Worm (Caenorhabditis elegans): Measurements from ENCODE around the gene F56C4.1.
"Not testable (repeated sequence)": the region's sequence is repeated elsewhere in the genome, so short reads cannot be mapped to it uniquely, and the experiment has no call there.

Gene F56C4.1

ce11 chrIV:10658366-10658765 lies 21.6 kb downstream of the F56C4.1 start (continued):
- TF ChIP-seq F37B4.10 (GFP tag; IDR thresholded peaks at IDR 0.05): 0 out of 2 replicates have a peak, but pooled peaks have one; percentile 28
- TF ChIP-seq rpc-1 (optimal IDR thresholded peaks at IDR 0.05): not testable (repeated sequence)
- peak; percentile 36 for TF ChIP-seq rpc-1 (tag; optimal IDR thresholded peaks at IDR 0.05)
- TF ChIP-seq ztf-25 (GFP tag; IDR thresholded peaks at IDR 0.05): peak; percentile 78; the same call in 1 of the 2 replicates

DNA sequence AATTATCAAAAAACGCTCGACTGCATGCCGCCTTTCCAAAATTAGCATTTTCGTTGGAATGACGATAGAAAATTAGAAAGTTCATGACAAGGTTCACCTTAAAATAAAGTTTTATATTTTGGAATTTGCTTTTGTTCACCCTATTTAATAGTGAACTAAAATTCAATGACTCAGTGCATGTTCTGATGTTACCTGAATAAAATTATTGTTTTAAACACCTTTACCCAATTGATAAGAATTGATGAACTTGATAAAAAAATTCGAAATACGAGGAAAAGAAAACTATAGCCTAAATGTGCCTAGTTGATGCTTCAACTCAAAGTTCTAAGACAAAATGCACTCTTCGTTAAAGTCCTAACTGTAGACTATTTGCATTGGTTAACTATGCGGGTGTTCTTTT lies 24.3 kb downstream of the F56C4.1 start:
- TF ChIP-seq rcor-1 (GFP tag; IDR thresholded peaks at IDR 0.05): no peak

DNA sequence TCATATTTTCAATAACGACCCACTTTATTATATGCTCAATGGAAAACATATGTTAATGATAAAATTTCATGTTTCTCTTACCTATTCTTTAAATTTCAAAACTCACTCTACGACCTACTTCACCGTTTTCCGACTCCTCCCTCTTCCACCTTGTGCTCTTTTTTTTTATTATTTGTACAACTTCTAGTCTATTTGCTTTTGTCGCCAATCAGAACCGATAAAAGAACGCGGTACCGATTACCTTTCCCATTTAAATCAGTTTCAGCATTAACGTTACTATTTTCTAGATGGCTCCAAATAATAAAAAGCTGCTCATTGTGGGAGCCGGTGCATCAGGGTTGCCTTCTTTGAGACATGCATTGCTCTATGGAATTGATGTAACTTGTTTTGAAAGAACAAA lies 25.0 kb downstream of the F56C4.1 start, which contains the start of gene fmo-1:
TSS of gene fmo-1 (plus strand) at position 98 of the 400 bp plus-strand sequence.
- TF ChIP-seq egrh-3 (GFP tag; IDR thresholded peaks at IDR 0.05): no peak
- no peak for TF ChIP-seq nfya-2 (GFP tag; IDR thresholded peaks at IDR 0.05)
- TF ChIP-seq nhr-80 (tag; optimal IDR thresholded peaks at IDR 0.05): peak; percentile 14
- no peak for TF ChIP-seq ztf-26 (tag; optimal IDR thresholded peaks at IDR 0.05)
- TF ChIP-seq ekl-4 (GFP tag; IDR thresholded peaks at IDR 0.05): no peak

DNA sequence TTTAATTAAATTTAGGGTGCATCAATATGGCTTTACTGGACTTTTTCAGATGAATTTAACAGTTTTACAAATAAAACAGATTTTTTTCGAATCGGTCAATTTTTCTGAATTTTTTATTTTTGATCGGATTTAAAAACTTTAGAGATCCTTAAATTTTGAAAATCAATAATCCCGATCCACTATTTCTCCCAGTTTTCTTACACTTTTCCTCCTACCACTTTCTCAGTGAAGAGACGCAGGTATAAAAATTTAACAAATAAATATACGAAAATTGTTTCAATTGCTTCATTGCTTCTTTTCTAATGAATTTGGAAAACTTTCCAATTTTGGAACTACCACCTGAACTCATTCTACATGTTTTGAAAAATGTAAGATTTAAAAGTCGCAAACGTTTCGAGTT lies 27.4 kb downstream of the F56C4.1 start, which contains the start of gene K08C7.7:
TSS of gene K08C7.7 (plus strand) at position 301 of the 400 bp plus-strand sequence.
- no peak for TF ChIP-seq him-1 (tag; optimal IDR thresholded peaks at IDR 0.05)
- TF ChIP-seq ceh-100 (GFP tag; IDR thresholded peaks at IDR 0.05): no peak
- TF ChIP-seq nfya-2 (GFP tag; IDR thresholded peaks at IDR 0.05): no peak
- TF ChIP-seq F23B12.7 (tag; optimal IDR thresholded peaks at IDR 0.05; ENCODE audit: insufficient read depth): no peak
- no peak for TF ChIP-seq efl-1 (GFP tag; optimal IDR thresholded peaks at IDR 0.05)
- no peak for TF ChIP-seq let-526 (GFP tag; IDR thresholded peaks at IDR 0.05)
- no peak for TF ChIP-seq D2030.7 (GFP tag; IDR thresholded peaks at IDR 0.05)
- TF ChIP-seq sdz-38 (tag; optimal IDR thresholded peaks at IDR 0.05): no peak
- TF ChIP-seq lsl-1 (GFP tag; optimal IDR thresholded peaks at IDR 0.05): no peak
- TF ChIP-seq mel-28 (tag; optimal IDR thresholded peaks at IDR 0.05; ENCODE audit: borderline replicate concordance): no peak
- TF ChIP-seq ceh-40 (GFP tag; IDR thresholded peaks at IDR 0.05): no peak
- no peak for TF ChIP-seq mcd-1 (GFP tag; IDR thresholded peaks at IDR 0.05)
- no peak for TF ChIP-seq rcor-1 (GFP tag; IDR thresholded peaks at IDR 0.05)
- TF ChIP-seq Y79H2A.3 (GFP tag; conservative IDR thresholded peaks at IDR 0.05): no peak
- no peak for TF ChIP-seq xnd-1 (tag; optimal IDR thresholded peaks at IDR 0.05)
- no peak for TF ChIP-seq zfh-2 (GFP tag; conservative IDR thresholded peaks at IDR 0.05)
- TF ChIP-seq ceh-27 (GFP tag; optimal IDR thresholded peaks at IDR 0.05): no peak
- TF ChIP-seq mes-4 (tag; optimal IDR thresholded peaks at IDR 0.05): no peak
- no peak for TF ChIP-seq pbrm-1 (GFP tag; IDR thresholded peaks at IDR 0.05)

- TF ChIP-seq athp-1 (tag; optimal IDR thresholded peaks at IDR 0.05): no peak
- TF ChIP-seq lsl-1 (GFP tag; optimal IDR thresholded peaks at IDR 0.05): no peak
- no peak for TF ChIP-seq akir-1 (GFP tag; optimal IDR thresholded peaks at IDR 0.05)
- TF ChIP-seq dpl-1 (GFP tag; optimal IDR thresholded peaks at IDR 0.05): no peak
- 0 out of 2 replicates have a peak, but pooled peaks have one; percentile 12 for TF ChIP-seq ztf-28 (GFP tag; IDR thresholded peaks at IDR 0.05)
- TF ChIP-seq B0336.3 (GFP tag; IDR thresholded peaks at IDR 0.05): no peak
- no peak for TF ChIP-seq ztf-22 (GFP tag; optimal IDR thresholded peaks at IDR 0.05)
These were observed 29.8 kb downstream of the F56C4.1 start, which contains the start of gene epi-1 for ce11 chrIV:10666523-10666922. TSS of gene epi-1 (plus strand) at chrIV:10666823.

Measured in whole organism, young adult.